Fruit fly (Drosophila melanogaster) whole organism, prepupa: ENCODE data around the gene Nubp2.

Experiments
- CG10631 ChIP-seq: fragments of 200-800 bp; sonication (Bioruptor generic); optimal IDR thresholded peaks from 2 replicates; lab custom pipeline; 2016; ENCODE audit warnings: missing biosample characterization, missing genetic modification characterization
- CG6163 ChIP-seq: fragments of 200-800 bp; sonication (Bioruptor generic); IDR thresholded peaks from 3 replicates; pipeline ENCODE4 v1.3.6; 2022; ENCODE audit warnings: missing biosample characterization, missing genetic modification characterization
- Met ChIP-seq: fragments of 200-800 bp; sonication (Bioruptor generic); optimal IDR thresholded peaks from 3 replicates; lab custom pipeline; 2016; ENCODE audit warnings: missing biosample characterization, missing genetic modification characterization
- OdsH ChIP-seq: fragments of 200-800 bp; sonication (Bioruptor generic); optimal IDR thresholded peaks from 3 replicates; lab custom pipeline; 2016; ENCODE audit warnings: missing biosample characterization, missing genetic modification characterization
- Sox102F ChIP-seq: fragments of 200-800 bp; sonication (Bioruptor generic); optimal IDR thresholded peaks from 2 replicates; lab custom pipeline; 2016; ENCODE audit warnings: missing biosample characterization, mild to moderate bottlenecking, missing genetic modification characterization
- cyc ChIP-seq: fragments of 200-800 bp; sonication (Bioruptor generic); optimal IDR thresholded peaks from 3 replicates; lab custom pipeline; 2016; ENCODE audit warnings: missing biosample characterization, missing genetic modification characterization
- dsx ChIP-seq: fragments of 200-800 bp; optimal IDR thresholded peaks from 3 replicates; lab custom pipeline; 2019; ENCODE audit warnings: missing biosample characterization, mild to moderate bottlenecking, missing genetic modification characterization, moderate library complexity; ENCODE audit not compliant: poor library complexity, severe bottlenecking

- TF ChIP-seq CG6163 (GFP tag; lab: Robert Waterston, UW) (no peak), OdsH (no peak), Sox102F (GFP tag; lab: Kevin White, UChicago) (no peak), CG10631 (GFP tag; lab: Kevin White, UChicago) (no peak), dsx (GFP tag; lab: Kevin White, UChicago) (no peak), cyc (GFP tag; lab: Kevin White, UChicago) (no peak), Met (GFP tag; lab: Kevin White, UChicago) (no peak)
These were observed 14.9 kb downstream of the Nubp2 start for dm6 chr3L:20540975-20541951.
